Fruit fly (Drosophila melanogaster) whole organism, embryonic: Measurements from ENCODE around the gene ImpE1.

ENCODE experiments used
- BEAF-32 ChIP-seq: fragments of 200-800 bp; sonication (Bioruptor generic); optimal IDR thresholded peaks from 3 replicates; lab custom pipeline; 2017; ENCODE audit warnings: missing biosample characterization, missing genetic modification characterization, mild to moderate bottlenecking, moderate library complexity, missing genetic modification reagents
- Bgb ChIP-seq: fragments of 200-800 bp; sonication (Bioruptor generic); IDR thresholded peaks from 2 replicates; pipeline ENCODE4 v1.3.6; 2022; ENCODE audit warnings: missing biosample characterization, missing genetic modification characterization; ENCODE audit not compliant: partially characterized antibody
- CG11723 ChIP-seq: fragments of 200-800 bp; sonication (Bioruptor generic); optimal IDR thresholded peaks from 2 replicates; lab custom pipeline; 2017; ENCODE audit warnings: missing biosample characterization, mild to moderate bottlenecking, missing genetic modification characterization
- CG12769 ChIP-seq: fragments of 200-800 bp; sonication (Bioruptor generic); optimal IDR thresholded peaks from 2 replicates; lab custom pipeline; 2019; ENCODE audit warnings: missing biosample characterization, mild to moderate bottlenecking, missing genetic modification characterization, moderate library complexity
- CG14014 ChIP-seq: fragments of 200-800 bp; sonication (Bioruptor generic); IDR thresholded peaks from 2 replicates; pipeline ENCODE4 v1.3.6; 2022; ENCODE audit warnings: missing biosample characterization, missing genetic modification characterization
- CG14710 ChIP-seq: fragments of 200-800 bp; sonication (Bioruptor generic); optimal IDR thresholded peaks from 3 replicates; lab custom pipeline; 2019; ENCODE audit warnings: missing biosample characterization, mild to moderate bottlenecking, missing genetic modification characterization, moderate library complexity
- CG2202 ChIP-seq: fragments of 200-800 bp; sonication (Bioruptor generic); optimal IDR thresholded peaks from 2 replicates; lab custom pipeline; 2018; ENCODE audit warnings: missing biosample characterization, mild to moderate bottlenecking, missing genetic modification characterization
- CG31441 ChIP-seq: fragments of 200-800 bp; sonication (Bioruptor generic); IDR thresholded peaks from 2 replicates; pipeline ENCODE4 v1.3.6; 2022; ENCODE audit warnings: missing biosample characterization, missing genetic modification characterization
- CG32767 ChIP-seq: fragments of 200-800 bp; sonication (Bioruptor generic); IDR thresholded peaks from 2 replicates; pipeline ENCODE4 v1.3.6; 2022; ENCODE audit warnings: missing biosample characterization, missing genetic modification characterization
- CG33557 ChIP-seq: fragments of 200-800 bp; sonication (Bioruptor generic); optimal IDR thresholded peaks from 2 replicates; lab custom pipeline; 2019; ENCODE audit warnings: missing biosample characterization, mild to moderate bottlenecking, missing genetic modification characterization, moderate library complexity
- CG3995 ChIP-seq: fragments of 200-800 bp; sonication (Bioruptor generic); optimal IDR thresholded peaks from 3 replicates; lab custom pipeline; 2016; ENCODE audit warnings: missing biosample characterization, missing genetic modification characterization
- CG4360 ChIP-seq: fragments of 200-800 bp; sonication (Bioruptor generic); IDR thresholded peaks from 2 replicates; pipeline ENCODE4 v1.3.6; 2022; ENCODE audit warnings: missing biosample characterization, missing genetic modification characterization
- CG4404 ChIP-seq: fragments of 200-800 bp; sonication (Bioruptor generic); IDR thresholded peaks from 2 replicates; pipeline ENCODE4 v1.3.6; 2022; ENCODE audit warnings: missing biosample characterization, missing genetic modification characterization
- CG4730 ChIP-seq: fragments of 200-800 bp; sonication (Bioruptor generic); IDR thresholded peaks from 2 replicates; pipeline ENCODE4 v1.3.6; 2022; ENCODE audit warnings: missing biosample characterization, missing genetic modification characterization
- CG6689 ChIP-seq: fragments of 200-800 bp; sonication (Bioruptor generic); IDR thresholded peaks from 2 replicates; pipeline ENCODE4 v1.3.6; 2022; ENCODE audit warnings: missing biosample characterization, missing genetic modification characterization
- CG7271 ChIP-seq: fragments of 200-800 bp; sonication (Bioruptor generic); optimal IDR thresholded peaks from 2 replicates; lab custom pipeline; 2018; ENCODE audit warnings: missing biosample characterization, mild to moderate bottlenecking, missing genetic modification characterization, moderate library complexity
- CG9437 ChIP-seq: fragments of 200-800 bp; sonication (Bioruptor generic); optimal IDR thresholded peaks from 2 replicates; lab custom pipeline; 2018; ENCODE audit warnings: missing biosample characterization, mild to moderate bottlenecking, missing genetic modification characterization
- D ChIP-seq, 2 experiments: fragments of 200-800 bp in 1 of 2; fragments of >200 bp in 1 of 2; sonication (Bioruptor generic) in 1 of 2; optimal IDR thresholded peaks; 2 replicates in 1 of 2; 3 replicates in 1 of 2; lab custom pipeline; 2017; ENCODE audit warnings: mild to moderate bottlenecking in 1 of 2, missing biosample characterization in 1 of 2, missing genetic modification characterization in 1 of 2, missing genetic modification reagents in 1 of 2
- Dad ChIP-seq: fragments of 200-800 bp; sonication (Bioruptor generic); optimal IDR thresholded peaks from 3 replicates; lab custom pipeline; 2016; ENCODE audit warnings: missing biosample characterization, missing genetic modification characterization
- Dfd ChIP-seq, 2 experiments: fragments of >200 bp; optimal IDR thresholded peaks; 2 replicates each; lab custom pipeline; 2017; ENCODE audit warnings: missing biosample characterization in 2 of 2, missing genetic modification characterization in 2 of 2
- Doc3 ChIP-seq: fragments of 200-800 bp; sonication (Bioruptor generic); IDR thresholded peaks from 3 replicates; pipeline ENCODE4 v1.3.6; 2022; ENCODE audit warnings: missing biosample characterization, missing genetic modification characterization; ENCODE audit not compliant: partially characterized antibody
- ERR ChIP-seq: fragments of 200-800 bp; sonication (Bioruptor generic); optimal IDR thresholded peaks from 2 replicates; lab custom pipeline; 2016; ENCODE audit warnings: missing biosample characterization, missing genetic modification characterization
- HLHmδ ChIP-seq: fragments of 200-800 bp; sonication (Bioruptor generic); optimal IDR thresholded peaks from 2 replicates; lab custom pipeline; 2018; ENCODE audit warnings: missing biosample characterization, mild to moderate bottlenecking, missing genetic modification characterization, moderate library complexity
- Hr51 ChIP-seq, 2 experiments: fragments of 200-800 bp; sonication (Bioruptor generic); optimal IDR thresholded peaks; 2 replicates in 1 of 2; 3 replicates in 1 of 2; lab custom pipeline; 2016 to 2018; ENCODE audit warnings: missing biosample characterization in 2 of 2, missing genetic modification characterization in 2 of 2, mild to moderate bottlenecking in 1 of 2, moderate library complexity in 1 of 2
- Opbp ChIP-seq: fragments of 200-800 bp; sonication (Bioruptor generic); IDR thresholded peaks from 3 replicates; pipeline ENCODE4 v1.3.6; 2022; ENCODE audit warnings: missing biosample characterization, missing genetic modification characterization; ENCODE audit not compliant: partially characterized antibody
- TFAM ChIP-seq: fragments of 200-800 bp; sonication (Bioruptor generic); optimal IDR thresholded peaks from 2 replicates; lab custom pipeline; 2017; ENCODE audit warnings: missing biosample characterization, missing genetic modification characterization, inconsistent platforms
- btn ChIP-seq: fragments of 200-800 bp; sonication (Bioruptor generic); optimal IDR thresholded peaks from 2 replicates; lab custom pipeline; 2016; ENCODE audit warnings: missing biosample characterization, missing genetic modification characterization
- croc ChIP-seq: fragments of 200-800 bp; sonication (Bioruptor generic); conservative IDR thresholded peaks from 3 replicates; pipeline ENCODE4 v1.3.6; 2022; ENCODE audit warnings: missing biosample characterization, missing genetic modification characterization
- fd102C ChIP-seq: fragments of 200-800 bp; sonication (Bioruptor generic); optimal IDR thresholded peaks from 2 replicates; lab custom pipeline; 2018; ENCODE audit warnings: missing biosample characterization, mild to moderate bottlenecking, missing genetic modification characterization, moderate library complexity
- fd3F ChIP-seq: fragments of 200-800 bp; sonication (Bioruptor generic); optimal IDR thresholded peaks from 2 replicates; lab custom pipeline; 2018; ENCODE audit warnings: missing biosample characterization, mild to moderate bottlenecking, missing genetic modification characterization, moderate library complexity
- gcm2 ChIP-seq: fragments of 200-800 bp; sonication (Bioruptor generic); optimal IDR thresholded peaks from 2 replicates; lab custom pipeline; 2016; ENCODE audit warnings: missing biosample characterization, missing genetic modification characterization
- kay ChIP-seq: fragments of 200-800 bp; sonication (Bioruptor generic); optimal IDR thresholded peaks from 2 replicates; lab custom pipeline; 2016; ENCODE audit warnings: missing biosample characterization, missing genetic modification characterization
- run ChIP-seq: fragments of 200-800 bp; sonication (Bioruptor generic); optimal IDR thresholded peaks from 3 replicates; lab custom pipeline; 2018; ENCODE audit warnings: missing biosample characterization, mild to moderate bottlenecking, missing genetic modification characterization
- salm ChIP-seq: fragments of 200-800 bp; sonication (Bioruptor generic); optimal IDR thresholded peaks from 2 replicates; lab custom pipeline; 2018; ENCODE audit warnings: missing biosample characterization, mild to moderate bottlenecking, missing genetic modification characterization
- sim ChIP-seq: fragments of 200-800 bp; sonication (Bioruptor generic); IDR thresholded peaks from 2 replicates; pipeline ENCODE4 v1.3.6; 2022; ENCODE audit warnings: missing biosample characterization, missing genetic modification characterization
- so ChIP-seq: fragments of 200-800 bp; sonication (Bioruptor generic); IDR thresholded peaks from 3 replicates; pipeline ENCODE4 v1.3.6; 2022; ENCODE audit warnings: missing biosample characterization, missing genetic modification characterization
- sqz ChIP-seq: fragments of 200-800 bp; sonication (Bioruptor generic); optimal IDR thresholded peaks from 3 replicates; lab custom pipeline; 2018; ENCODE audit warnings: missing biosample characterization, mild to moderate bottlenecking, missing genetic modification characterization
- ssp ChIP-seq: fragments of 200-800 bp; sonication (Bioruptor generic); IDR thresholded peaks from 2 replicates; pipeline ENCODE4 v1.3.6; 2022; ENCODE audit warnings: missing biosample characterization, missing genetic modification characterization
- tin ChIP-seq: fragments of 200-800 bp; sonication (Bioruptor generic); optimal IDR thresholded peaks from 3 replicates; lab custom pipeline; 2016; ENCODE audit warnings: missing biosample characterization, missing genetic modification characterization
- toy ChIP-seq: fragments of 200-800 bp; sonication (Bioruptor generic); IDR thresholded peaks from 2 replicates; pipeline ENCODE4 v1.3.6; 2022; ENCODE audit warnings: missing biosample characterization, missing genetic modification characterization
- trem ChIP-seq: fragments of 200-800 bp; optimal IDR thresholded peaks from 3 replicates; lab custom pipeline; 2019; ENCODE audit warnings: missing biosample characterization, mild to moderate bottlenecking, missing genetic modification characterization, moderate library complexity

Gene ImpE1

dm6 chr3L:8424831-8425336, 52.7 kb downstream of the ImpE1 start, which contains the start of gene Cbl (continued):
- no peak for TF ChIP-seq gcm2 (GFP tag; lab: Kevin White, UChicago)
- no peak for TF ChIP-seq ERR (GFP tag; lab: Kevin White, UChicago)
- no peak for TF ChIP-seq CG7271
- TF ChIP-seq CG11723 = no peak
- TF ChIP-seq CG33557 = peak; percentile 17
- no peak for TF ChIP-seq Dad (GFP tag; lab: Kevin White, UChicago)
- no peak for TF ChIP-seq Hr51 (GFP tag; optimal IDR thresholded peaks at IDR 0.05; lab: Kevin White, UChicago)
- no peak for TF ChIP-seq salm (tag; lab: Kevin White, UChicago)
- no peak for TF ChIP-seq CG4730 (GFP tag; lab: Robert Waterston, UW)
- TF ChIP-seq CG9437 (GFP tag; lab: Kevin White, UChicago) = no peak
- TF ChIP-seq CG12769 (tag; lab: Kevin White, UChicago) = no peak
- no peak for TF ChIP-seq Doc3 (GFP tag; lab: Robert Waterston, UW)
- TF ChIP-seq fd3F (GFP tag; lab: Kevin White, UChicago) = no peak
- no peak for TF ChIP-seq so (GFP tag; lab: Robert Waterston, UW)
- no peak for TF ChIP-seq btn
- peak; percentile 10 for TF ChIP-seq fd102C
- peak; percentile 51 for TF ChIP-seq HLHmδ (GFP tag; lab: Kevin White, UChicago)
- 0 out of 3 replicates have a peak, but pooled peaks have one; percentile 5 for TF ChIP-seq Opbp (GFP tag; lab: Robert Waterston, UW)
- TF ChIP-seq toy (GFP tag; lab: Robert Waterston, UW) = no peak
- TF ChIP-seq CG14710 = peak; percentile 73
- no peak for TF ChIP-seq CG32767 (GFP tag; lab: Robert Waterston, UW)
- TF ChIP-seq ssp = no peak
- TF ChIP-seq CG31441 = no peak
- TF ChIP-seq CG2202 (tag; lab: Kevin White, UChicago) = peak; percentile 25
- no peak for TF ChIP-seq CG3995 (GFP tag; lab: Kevin White, UChicago)
- no peak for TF ChIP-seq CG4404 (GFP tag; lab: Robert Waterston, UW)
- no peak for TF ChIP-seq CG6689 (GFP tag; lab: Robert Waterston, UW)
- TF ChIP-seq sim (GFP tag; lab: Robert Waterston, UW) = no peak
- TF ChIP-seq TFAM = no peak
- TF ChIP-seq BEAF-32 = peak; percentile 49
- no peak for TF ChIP-seq sqz (GFP tag; lab: Kevin White, UChicago)
- no peak for TF ChIP-seq croc
- peak; percentile 49; the same call in 1 of the 2 replicates for TF ChIP-seq Bgb (GFP tag; lab: Robert Waterston, UW)
- TF ChIP-seq D (optimal IDR thresholded peaks at IDR 0.05; lab: Kevin White, UChicago) = no peak
- TF ChIP-seq D (GFP tag; optimal IDR thresholded peaks at IDR 0.05; lab: Kevin White, UChicago) = no peak
- TF ChIP-seq, all 482 proteins: peak for 115

dm6 chr3L:8437583-8437982, 65.4 kb downstream of the ImpE1 start:
- no peak for TF ChIP-seq tin (GFP tag; lab: Kevin White, UChicago)
- no peak for TF ChIP-seq run (tag; lab: Kevin White, UChicago)
- peak; percentile 72 for TF ChIP-seq CG4360 (GFP tag; lab: Robert Waterston, UW)
- TF ChIP-seq kay = no peak
- TF ChIP-seq sim (GFP tag; lab: Robert Waterston, UW) = no peak
- peak in 1 of 2 experiments; percentile 78 for TF ChIP-seq Dfd (GFP tag; optimal IDR thresholded peaks at IDR 0.05; lab: Kevin White, UChicago)
- no peak for TF ChIP-seq trem (tag; lab: Kevin White, UChicago)
- TF ChIP-seq CG14014 (GFP tag; lab: Robert Waterston, UW) = 0 out of 2 replicates have a peak, but pooled peaks have one; percentile 15
- TF ChIP-seq, all 482 proteins: peak for 3
